Fruit fly (Drosophila melanogaster) Kc167 (cell line): Measurements from ENCODE around the gene CG12206.

Experiments
- Myc ChIP-seq: fragments of >200 bp; optimal IDR thresholded peaks from 2 replicates; lab custom pipeline; 2017; ENCODE audit warnings: missing external identifiers
- Sin3A ChIP-seq: fragments of >200 bp; optimal IDR thresholded peaks from 2 replicates; lab custom pipeline; 2018; ENCODE audit warnings: missing external identifiers
- h ChIP-seq: fragments of >200 bp; optimal IDR thresholded peaks from 3 replicates; lab custom pipeline; 2018; ENCODE audit warnings: missing external identifiers
- insv ChIP-seq: fragments of >200 bp; optimal IDR thresholded peaks from 3 replicates; lab custom pipeline; 2018; ENCODE audit warnings: missing external identifiers
- psq ChIP-seq: fragments of >200 bp; optimal IDR thresholded peaks from 2 replicates; lab custom pipeline; 2017; ENCODE audit warnings: missing external identifiers
- ttk ChIP-seq: sonication (Bioruptor generic); optimal IDR thresholded peaks from 2 replicates; lab custom pipeline; 2017; ENCODE audit warnings: missing external identifiers

CG12206 gene

dm6 chrX:3447718-3448523 lies 26.4 kb downstream of the CG12206 start:
- TF ChIP-seq Myc (lab: Kevin White, UChicago) (no peak), Sin3A (lab: Kevin White, UChicago) (no peak), ttk (lab: Kevin White, UChicago) (no peak), h (lab: Kevin White, UChicago) (no peak), psq (lab: Kevin White, UChicago) (no peak), insv (lab: Kevin White, UChicago) (no peak)

- TF ChIP-seq ttk (lab: Kevin White, UChicago), result no peak
- TF ChIP-seq psq (lab: Kevin White, UChicago), result no peak
- TF ChIP-seq Myc (lab: Kevin White, UChicago), result no peak
- no peak for TF ChIP-seq Sin3A (lab: Kevin White, UChicago)
- no peak for TF ChIP-seq insv (lab: Kevin White, UChicago)
- no peak for TF ChIP-seq h (lab: Kevin White, UChicago)
Measured at dm6 chrX:3446650-3447049, 27.7 kb downstream of the CG12206 start.

dm6 chrX:3446157-3446556 lies 28.2 kb downstream of the CG12206 start:
- TF ChIP-seq Myc (lab: Kevin White, UChicago) (no peak), Sin3A (lab: Kevin White, UChicago) (no peak), ttk (lab: Kevin White, UChicago) (no peak), h (lab: Kevin White, UChicago) (no peak), insv (lab: Kevin White, UChicago) (no peak), psq (lab: Kevin White, UChicago) (no peak)

dm6 chrX:3444800-3445199 lies 29.5 kb downstream of the CG12206 start:
- TF ChIP-seq insv (lab: Kevin White, UChicago), result no peak
- TF ChIP-seq Myc (lab: Kevin White, UChicago), result no peak
- TF ChIP-seq psq (lab: Kevin White, UChicago), result no peak
- no peak for TF ChIP-seq Sin3A (lab: Kevin White, UChicago)
- no peak for TF ChIP-seq h (lab: Kevin White, UChicago)
- no peak for TF ChIP-seq ttk (lab: Kevin White, UChicago)

dm6 chrX:3443902-3444301 lies 30.4 kb downstream of the CG12206 start:
- TF ChIP-seq h (lab: Kevin White, UChicago), result no peak
- TF ChIP-seq ttk (lab: Kevin White, UChicago), result no peak
- no peak for TF ChIP-seq psq (lab: Kevin White, UChicago)
- no peak for TF ChIP-seq Sin3A (lab: Kevin White, UChicago)
- TF ChIP-seq Myc (lab: Kevin White, UChicago), result no peak
- no peak for TF ChIP-seq insv (lab: Kevin White, UChicago)

- TF ChIP-seq Myc (lab: Kevin White, UChicago), result no peak
Measured at dm6 chrX:3442543-3443207, 31.6 kb downstream of the CG12206 start.

- TF ChIP-seq ttk (lab: Kevin White, UChicago) (no peak), Sin3A (lab: Kevin White, UChicago) (no peak), Myc (lab: Kevin White, UChicago) (no peak), psq (lab: Kevin White, UChicago) (no peak), h (lab: Kevin White, UChicago) (no peak), insv (lab: Kevin White, UChicago) (no peak)
Measured at dm6 chrX:3440506-3440905, 33.8 kb downstream of the CG12206 start.

dm6 chrX:3437493-3437892 lies 36.8 kb downstream of the CG12206 start:
- TF ChIP-seq ttk (lab: Kevin White, UChicago) (no peak), h (lab: Kevin White, UChicago) (no peak), Sin3A (lab: Kevin White, UChicago) (no peak), psq (lab: Kevin White, UChicago) (no peak), insv (lab: Kevin White, UChicago) (no peak), Myc (lab: Kevin White, UChicago) (no peak)

- TF ChIP-seq psq (lab: Kevin White, UChicago) (no peak), ttk (lab: Kevin White, UChicago) (no peak), Sin3A (lab: Kevin White, UChicago) (no peak), h (lab: Kevin White, UChicago) (no peak), Myc (lab: Kevin White, UChicago) (no peak), insv (lab: Kevin White, UChicago) (no peak)
Measured at dm6 chrX:3436183-3436582, 38.1 kb downstream of the CG12206 start.

dm6 chrX:3435707-3436106 lies 38.6 kb downstream of the CG12206 start, which contains the start of gene CG14269:
Gene CG14269 (minus strand): TSS chrX:3435807.
- TF ChIP-seq psq (lab: Kevin White, UChicago) (no peak), Myc (lab: Kevin White, UChicago) (no peak), h (lab: Kevin White, UChicago) (no peak), insv (lab: Kevin White, UChicago) (no peak), ttk (lab: Kevin White, UChicago) (no peak), Sin3A (lab: Kevin White, UChicago) (no peak)

- TF ChIP-seq insv (lab: Kevin White, UChicago) (no peak), psq (lab: Kevin White, UChicago) (no peak), Myc (lab: Kevin White, UChicago) (no peak)
Measured at dm6 chrX:3433646-3434097, 40.7 kb downstream of the CG12206 start.
